Fruit fly (Drosophila melanogaster) S2 (cell line): ENCODE results near the gene RfC4.

Source experiments
- CG8478 ChIP-seq: fragments of >200 bp; optimal IDR thresholded peaks from 2 replicates; lab custom pipeline; 2018
- CTCF ChIP-seq, 2 experiments: fragments of >200 bp; optimal IDR thresholded peaks; 2 replicates each; lab custom pipeline; 2018

Gene RfC4

dm6 chr3L:4135857-4136256, at the start of gene RfC4:
RfC4 (minus strand) TSS chr3L:4136038.
- peak in 1 of 2 experiments; percentile 1 for TF ChIP-seq CTCF (optimal IDR thresholded peaks at IDR 0.05; lab: Kevin White, UChicago)
- TF ChIP-seq CG8478 (lab: Kevin White, UChicago): no peak

dm6 chr3L:4185259-4185658, 49.4 kb upstream of the RfC4 start:
- TF ChIP-seq CG8478 (lab: Kevin White, UChicago) (no peak), CTCF (optimal IDR thresholded peaks at IDR 0.05; lab: Kevin White, UChicago) (no peak)

- TF ChIP-seq CG8478 (lab: Kevin White, UChicago): no peak
- no peak for TF ChIP-seq CTCF (optimal IDR thresholded peaks at IDR 0.05; lab: Kevin White, UChicago)
Measured at dm6 chr3L:4184563-4184962, 48.7 kb upstream of the RfC4 start, which contains the start of gene Teh3. Teh3 (minus strand) TSS chr3L:4184663.

dm6 chr3L:4177981-4178562, 42.2 kb upstream of the RfC4 start, which contains the start of gene Teh4:
Teh4 (minus strand) TSS chr3L:4178270.
- no peak for TF ChIP-seq CTCF (optimal IDR thresholded peaks at IDR 0.05; lab: Kevin White, UChicago)
- TF ChIP-seq CG8478 (lab: Kevin White, UChicago): no peak

dm6 chr3L:4173584-4173983, 37.7 kb upstream of the RfC4 start, which contains the start of gene CG18675:
CG18675 (plus strand) TSS chr3L:4173884.
- TF ChIP-seq CTCF (optimal IDR thresholded peaks at IDR 0.05; lab: Kevin White, UChicago): no peak
- TF ChIP-seq CG8478 (lab: Kevin White, UChicago): no peak

- TF ChIP-seq CTCF (optimal IDR thresholded peaks at IDR 0.05; lab: Kevin White, UChicago) (peak in 1 of 2 experiments; percentile 15), CG8478 (lab: Kevin White, UChicago) (no peak)
Measured at dm6 chr3L:4169957-4170651, 34.3 kb upstream of the RfC4 start, which contains the start of gene Ero1L. Ero1L (plus strand) TSS chr3L:4170404.

dm6 chr3L:4167353-4167842, 31.6 kb upstream of the RfC4 start, which contains the start of gene mas:
mas (minus strand) TSS chr3L:4167464.
- no peak for TF ChIP-seq CG8478 (lab: Kevin White, UChicago)
- TF ChIP-seq CTCF (optimal IDR thresholded peaks at IDR 0.05; lab: Kevin White, UChicago): no peak

- TF ChIP-seq CG8478 (lab: Kevin White, UChicago) (no peak), CTCF (optimal IDR thresholded peaks at IDR 0.05; lab: Kevin White, UChicago) (no peak)
Measured at dm6 chr3L:4160926-4161325, 25.1 kb upstream of the RfC4 start, which contains the start of gene nab. nab (minus strand) TSS chr3L:4160932.

- TF ChIP-seq CTCF (optimal IDR thresholded peaks at IDR 0.05; lab: Kevin White, UChicago): no peak
Measured at dm6 chr3L:4159264-4159663, 23.4 kb upstream of the RfC4 start.

dm6 chr3L:4158361-4158760, 22.5 kb upstream of the RfC4 start:
- no peak for TF ChIP-seq CG8478 (lab: Kevin White, UChicago)
- no peak for TF ChIP-seq CTCF (optimal IDR thresholded peaks at IDR 0.05; lab: Kevin White, UChicago)

- TF ChIP-seq CTCF (optimal IDR thresholded peaks at IDR 0.05; lab: Kevin White, UChicago): no peak
- TF ChIP-seq CG8478 (lab: Kevin White, UChicago): no peak
Measured at dm6 chr3L:4157852-4158251, 22.0 kb upstream of the RfC4 start.

dm6 chr3L:4148406-4148975, 12.7 kb upstream of the RfC4 start, which contains the start of gene CG1299:
CG1299 (plus strand) TSS chr3L:4148696.
- TF ChIP-seq CTCF (optimal IDR thresholded peaks at IDR 0.05; lab: Kevin White, UChicago) (no peak), CG8478 (lab: Kevin White, UChicago) (no peak)

dm6 chr3L:4145229-4145628, 9.4 kb upstream of the RfC4 start:
- TF ChIP-seq CG8478 (lab: Kevin White, UChicago) (no peak), CTCF (optimal IDR thresholded peaks at IDR 0.05; lab: Kevin White, UChicago) (no peak)

dm6 chr3L:4142064-4142463, 6.2 kb upstream of the RfC4 start, which contains the start of gene CG32260:
CG32260 (plus strand) TSS chr3L:4142364.
- no peak for TF ChIP-seq CG8478 (lab: Kevin White, UChicago)
- TF ChIP-seq CTCF (optimal IDR thresholded peaks at IDR 0.05; lab: Kevin White, UChicago): no peak

- TF ChIP-seq CTCF (optimal IDR thresholded peaks at IDR 0.05; lab: Kevin White, UChicago) (no peak), CG8478 (lab: Kevin White, UChicago) (no peak)
Measured at dm6 chr3L:4141167-4141566, 5.3 kb upstream of the RfC4 start, which contains the start of gene Akh. Akh (plus strand) TSS chr3L:4141467.
